Fruit fly (Drosophila melanogaster) whole organism, prepupa: ENCODE data around the gene Gr98b.

ENCODE experiments used
- CG11294 ChIP-seq: fragments of 200-800 bp; sonication (Bioruptor generic); IDR thresholded peaks from 2 replicates; pipeline ENCODE4 v1.3.6; 2022; ENCODE audit warnings: missing biosample characterization, missing genetic modification characterization
- CG15336 ChIP-seq: fragments of 200-800 bp; sonication (Bioruptor generic); IDR thresholded peaks from 2 replicates; pipeline ENCODE4 v1.3.6; 2022; ENCODE audit warnings: missing biosample characterization, missing genetic modification characterization
- CG16779 ChIP-seq: fragments of 200-800 bp; sonication (Bioruptor generic); optimal IDR thresholded peaks from 3 replicates; lab custom pipeline; 2017; ENCODE audit warnings: missing biosample characterization, mild to moderate bottlenecking, missing genetic modification characterization
- CG31627 ChIP-seq: fragments of 200-800 bp; sonication (Bioruptor generic); optimal IDR thresholded peaks from 3 replicates; lab custom pipeline; 2016; ENCODE audit warnings: missing biosample characterization, missing genetic modification characterization
- CG32006 ChIP-seq: fragments of 200-800 bp; sonication (Bioruptor generic); optimal IDR thresholded peaks from 3 replicates; lab custom pipeline; 2017; ENCODE audit warnings: missing biosample characterization, mild to moderate bottlenecking, missing genetic modification characterization
- CG3919 ChIP-seq: fragments of 200-800 bp; sonication (Bioruptor generic); optimal IDR thresholded peaks from 3 replicates; lab custom pipeline; 2016; ENCODE audit warnings: missing biosample characterization, missing genetic modification characterization
- CG4318 ChIP-seq: fragments of 200-800 bp; sonication (Bioruptor generic); optimal IDR thresholded peaks from 3 replicates; lab custom pipeline; 2017; ENCODE audit warnings: missing biosample characterization, mild to moderate bottlenecking, missing genetic modification characterization
- CG6792 ChIP-seq: fragments of 200-800 bp; sonication (Bioruptor generic); optimal IDR thresholded peaks from 3 replicates; lab custom pipeline; 2016; ENCODE audit warnings: missing biosample characterization, missing genetic modification characterization
- CG7368 ChIP-seq: fragments of 200-800 bp; sonication (Bioruptor generic); optimal IDR thresholded peaks from 3 replicates; lab custom pipeline; 2016; ENCODE audit warnings: missing biosample characterization, missing genetic modification characterization
- CG8119 ChIP-seq: fragments of 200-800 bp; sonication (Bioruptor generic); IDR thresholded peaks from 3 replicates; pipeline ENCODE4 v1.3.6; 2022; ENCODE audit warnings: missing biosample characterization, missing genetic modification characterization
- CG9139 ChIP-seq: fragments of 200-800 bp; sonication (Bioruptor generic); optimal IDR thresholded peaks from 3 replicates; lab custom pipeline; 2017; ENCODE audit warnings: missing biosample characterization, mild to moderate bottlenecking, missing genetic modification characterization
- Eip93F ChIP-seq: fragments of 200-800 bp; sonication (Bioruptor generic); optimal IDR thresholded peaks from 2 replicates; lab custom pipeline; 2016; ENCODE audit warnings: missing biosample characterization, mild to moderate bottlenecking, missing genetic modification characterization
- Ets21C ChIP-seq: fragments of 200-800 bp; sonication (Bioruptor generic); optimal IDR thresholded peaks from 3 replicates; lab custom pipeline; 2016; ENCODE audit warnings: missing biosample characterization, missing genetic modification characterization
- Hr39 ChIP-seq: fragments of 200-800 bp; sonication (Bioruptor generic); optimal IDR thresholded peaks from 2 replicates; lab custom pipeline; 2016; ENCODE audit warnings: missing biosample characterization, missing genetic modification characterization
- Met ChIP-seq: fragments of 200-800 bp; sonication (Bioruptor generic); optimal IDR thresholded peaks from 3 replicates; lab custom pipeline; 2016; ENCODE audit warnings: missing biosample characterization, missing genetic modification characterization
- Smox ChIP-seq: fragments of 200-800 bp; sonication (Bioruptor generic); optimal IDR thresholded peaks from 3 replicates; lab custom pipeline; 2016; ENCODE audit warnings: missing biosample characterization, missing genetic modification characterization
- Sox102F ChIP-seq: fragments of 200-800 bp; sonication (Bioruptor generic); optimal IDR thresholded peaks from 2 replicates; lab custom pipeline; 2016; ENCODE audit warnings: missing biosample characterization, mild to moderate bottlenecking, missing genetic modification characterization
- Sox14 ChIP-seq: fragments of 200-800 bp; sonication (Bioruptor generic); optimal IDR thresholded peaks from 3 replicates; lab custom pipeline; 2016; ENCODE audit warnings: missing biosample characterization, missing genetic modification characterization
- Sox15 ChIP-seq: fragments of 200-800 bp; sonication (Bioruptor generic); optimal IDR thresholded peaks from 3 replicates; lab custom pipeline; 2016; ENCODE audit warnings: missing biosample characterization, missing genetic modification characterization
- achi ChIP-seq: fragments of 200-800 bp; sonication (Bioruptor generic); optimal IDR thresholded peaks from 3 replicates; lab custom pipeline; 2016; ENCODE audit warnings: missing biosample characterization, missing genetic modification characterization
- cyc ChIP-seq: fragments of 200-800 bp; sonication (Bioruptor generic); optimal IDR thresholded peaks from 3 replicates; lab custom pipeline; 2016; ENCODE audit warnings: missing biosample characterization, missing genetic modification characterization
- dsx ChIP-seq: fragments of 200-800 bp; optimal IDR thresholded peaks from 3 replicates; lab custom pipeline; 2019; ENCODE audit warnings: missing biosample characterization, mild to moderate bottlenecking, missing genetic modification characterization, moderate library complexity; ENCODE audit not compliant: poor library complexity, severe bottlenecking
- esn ChIP-seq: fragments of 200-800 bp; sonication (Bioruptor generic); optimal IDR thresholded peaks from 2 replicates; lab custom pipeline; 2016; ENCODE audit warnings: missing biosample characterization, mild to moderate bottlenecking, missing genetic modification characterization, moderate library complexity
- lz ChIP-seq: fragments of 200-800 bp; sonication (Bioruptor generic); optimal IDR thresholded peaks from 3 replicates; lab custom pipeline; 2016; ENCODE audit warnings: missing biosample characterization, missing genetic modification characterization
- net ChIP-seq: fragments of 200-800 bp; sonication (Bioruptor generic); optimal IDR thresholded peaks from 3 replicates; lab custom pipeline; 2016; ENCODE audit warnings: missing biosample characterization, missing genetic modification characterization
- pdm3 ChIP-seq: fragments of 200-800 bp; sonication (Bioruptor generic); optimal IDR thresholded peaks from 3 replicates; lab custom pipeline; 2016; ENCODE audit warnings: missing biosample characterization, missing genetic modification characterization
- topi ChIP-seq: fragments of 200-800 bp; sonication (Bioruptor generic); optimal IDR thresholded peaks from 3 replicates; lab custom pipeline; 2016; ENCODE audit warnings: missing biosample characterization, missing genetic modification characterization

The Gr98b gene

dm6 chr3R:27582634-27583181 lies 40.4 kb downstream of the Gr98b start, which contains the start of gene pins:
Gene pins, plus strand, starts transcription at chr3R:27582840.
- TF ChIP-seq Sox14 (no peak), dsx (GFP tag; lab: Kevin White, UChicago) (no peak), Ets21C (GFP tag; lab: Kevin White, UChicago) (no peak), Sox15 (GFP tag; lab: Kevin White, UChicago) (no peak), CG7368 (no peak), CG31627 (no peak), CG4318 (GFP tag; lab: Kevin White, UChicago) (no peak), CG8119 (GFP tag; lab: Robert Waterston, UW) (no peak)

dm6 chr3R:27593174-27593573 lies 50.9 kb downstream of the Gr98b start:
- TF ChIP-seq lz (GFP tag; lab: Kevin White, UChicago) (peak; percentile 76), Ets21C (GFP tag; lab: Kevin White, UChicago) (peak; percentile 47), CG6792 (GFP tag; lab: Kevin White, UChicago) (peak; percentile 41), dsx (GFP tag; lab: Kevin White, UChicago) (no peak), Sox102F (GFP tag; lab: Kevin White, UChicago) (peak; percentile 86), CG11294 (GFP tag; lab: Robert Waterston, UW) (no peak), CG16779 (tag; lab: Kevin White, UChicago) (no peak), CG3919 (GFP tag; lab: Kevin White, UChicago) (no peak), net (peak; percentile 6), esn (GFP tag; lab: Kevin White, UChicago) (peak; percentile 85), Smox (GFP tag; lab: Kevin White, UChicago) (peak; percentile 79), Sox14 (peak; percentile 47), CG9139 (GFP tag; lab: Kevin White, UChicago) (no peak), Eip93F (GFP tag; lab: Kevin White, UChicago) (peak; percentile 17), pdm3 (peak; percentile 33), Hr39 (peak; percentile 69), Met (GFP tag; lab: Kevin White, UChicago) (peak; percentile 80), CG31627 (peak; percentile 58), achi (GFP tag; lab: Kevin White, UChicago) (peak; percentile 8), cyc (peak; percentile 60), topi (GFP tag; lab: Kevin White, UChicago) (peak; percentile 73), CG15336 (GFP tag; lab: Robert Waterston, UW) (peak; percentile 57), CG8119 (GFP tag; lab: Robert Waterston, UW) (peak; percentile 22; the same call in 2 of the 3 replicates), CG32006 (peak; percentile 52)
